Fruit fly (Drosophila melanogaster) whole organism, embryonic: ENCODE measurements around the gene Or92a.

Source experiments
- Bteb2 ChIP-seq: fragments of 200-800 bp; sonication (Bioruptor generic); optimal IDR thresholded peaks from 2 replicates; lab custom pipeline; 2016; ENCODE audit warnings: missing biosample characterization, missing genetic modification characterization
- CG10321 ChIP-seq: fragments of 200-800 bp; sonication (Bioruptor generic); IDR thresholded peaks from 2 replicates; pipeline ENCODE4 v1.3.6; 2022; ENCODE audit warnings: missing biosample characterization, missing genetic modification characterization
- CG11695 ChIP-seq: fragments of 200-800 bp; sonication (Bioruptor generic); IDR thresholded peaks from 3 replicates; pipeline ENCODE4 v1.3.6; 2022; ENCODE audit warnings: missing biosample characterization, missing genetic modification characterization
- CG12071 ChIP-seq: fragments of 200-800 bp; sonication (Bioruptor generic); optimal IDR thresholded peaks from 3 replicates; lab custom pipeline; 2018; ENCODE audit warnings: missing biosample characterization, mild to moderate bottlenecking, missing genetic modification characterization
- CG1233 ChIP-seq: fragments of 200-800 bp; sonication (Bioruptor generic); optimal IDR thresholded peaks from 4 replicates; lab custom pipeline; 2018; ENCODE audit warnings: missing biosample characterization, mild to moderate bottlenecking, missing genetic modification characterization
- CG12659 ChIP-seq: fragments of 200-800 bp; sonication (Bioruptor generic); optimal IDR thresholded peaks from 3 replicates; lab custom pipeline; 2017; ENCODE audit warnings: mild to moderate bottlenecking, missing biosample characterization, missing genetic modification reagents, missing genetic modification characterization
- CG15011 ChIP-seq: fragments of 200-800 bp; sonication (Bioruptor generic); optimal IDR thresholded peaks from 3 replicates; lab custom pipeline; 2018; ENCODE audit warnings: missing biosample characterization, mild to moderate bottlenecking, missing genetic modification characterization
- CG1602 ChIP-seq: fragments of 200-800 bp; sonication (Bioruptor generic); optimal IDR thresholded peaks from 3 replicates; lab custom pipeline; 2016; ENCODE audit warnings: missing biosample characterization, missing genetic modification characterization
- CG17359 ChIP-seq: fragments of 200-800 bp; sonication (Bioruptor generic); optimal IDR thresholded peaks from 3 replicates; lab custom pipeline; 2018; ENCODE audit warnings: missing biosample characterization, mild to moderate bottlenecking, missing genetic modification characterization, moderate library complexity
- CG17568 ChIP-seq: fragments of 200-800 bp; sonication (Bioruptor generic); optimal IDR thresholded peaks from 2 replicates; lab custom pipeline; 2018; ENCODE audit warnings: missing biosample characterization, mild to moderate bottlenecking, missing genetic modification characterization, moderate library complexity
- CG2199 ChIP-seq: fragments of 200-800 bp; sonication (Bioruptor generic); IDR thresholded peaks from 3 replicates; pipeline ENCODE4 v1.3.6; 2022; ENCODE audit warnings: missing biosample characterization, missing genetic modification characterization
- CG32772 ChIP-seq: fragments of 200-800 bp; sonication (Bioruptor generic); IDR thresholded peaks from 2 replicates; pipeline ENCODE4 v1.3.6; 2022; ENCODE audit warnings: missing biosample characterization, missing genetic modification characterization
- CG33213 ChIP-seq: fragments of 200-800 bp; sonication (Bioruptor generic); optimal IDR thresholded peaks from 3 replicates; lab custom pipeline; 2016; ENCODE audit warnings: missing biosample characterization, missing genetic modification characterization
- CG34376 ChIP-seq: fragments of 200-800 bp; sonication (Bioruptor generic); optimal IDR thresholded peaks from 2 replicates; lab custom pipeline; 2018; ENCODE audit warnings: missing biosample characterization, mild to moderate bottlenecking, missing genetic modification characterization
- CG4424 ChIP-seq: fragments of 200-800 bp; sonication (Bioruptor generic); optimal IDR thresholded peaks from 3 replicates; lab custom pipeline; 2016; ENCODE audit warnings: missing biosample characterization, missing genetic modification characterization
- CG5180 ChIP-seq: fragments of 200-800 bp; sonication (Bioruptor generic); optimal IDR thresholded peaks from 3 replicates; lab custom pipeline; 2017; ENCODE audit warnings: missing biosample characterization, missing genetic modification characterization, mild to moderate bottlenecking, moderate library complexity, missing genetic modification reagents
- CG5953 ChIP-seq: fragments of 200-800 bp; sonication (Bioruptor generic); IDR thresholded peaks from 2 replicates; pipeline ENCODE4 v1.3.6; 2022; ENCODE audit warnings: missing biosample characterization, missing genetic modification characterization
- CG9727 ChIP-seq: fragments of 200-800 bp; sonication (Bioruptor generic); optimal IDR thresholded peaks from 3 replicates; lab custom pipeline; 2017; ENCODE audit warnings: missing biosample characterization, mild to moderate bottlenecking, missing genetic modification characterization
- CG9932 ChIP-seq: fragments of 200-800 bp; sonication (Bioruptor generic); IDR thresholded peaks from 2 replicates; pipeline ENCODE4 v1.3.6; 2022; ENCODE audit warnings: missing biosample characterization, missing genetic modification characterization
- D ChIP-seq, 2 experiments: fragments of 200-800 bp in 1 of 2; fragments of >200 bp in 1 of 2; sonication (Bioruptor generic) in 1 of 2; optimal IDR thresholded peaks; 2 replicates in 1 of 2; 3 replicates in 1 of 2; lab custom pipeline; 2017; ENCODE audit warnings: mild to moderate bottlenecking in 1 of 2, missing biosample characterization in 1 of 2, missing genetic modification characterization in 1 of 2, missing genetic modification reagents in 1 of 2
- Dbx ChIP-seq: fragments of 200-800 bp; sonication (Bioruptor generic); IDR thresholded peaks from 3 replicates; pipeline ENCODE4 v1.3.6; 2022; ENCODE audit warnings: missing biosample characterization, missing genetic modification characterization
- Deaf1 ChIP-seq: fragments of 200-800 bp; optimal IDR thresholded peaks from 3 replicates; lab custom pipeline; 2019; ENCODE audit warnings: missing biosample characterization, mild to moderate bottlenecking, missing genetic modification characterization, moderate library complexity
- Gsc ChIP-seq: fragments of 200-800 bp; sonication (Bioruptor generic); IDR thresholded peaks from 2 replicates; pipeline ENCODE4 v1.3.6; 2022; ENCODE audit warnings: missing biosample characterization, missing genetic modification characterization
- Hmr ChIP-seq: fragments of 200-800 bp; sonication (Bioruptor generic); optimal IDR thresholded peaks from 3 replicates; lab custom pipeline; 2017; ENCODE audit warnings: mild to moderate bottlenecking, missing biosample characterization, missing genetic modification reagents, missing genetic modification characterization
- MBD-R2 ChIP-seq: fragments of 200-800 bp; sonication (Bioruptor generic); IDR thresholded peaks from 2 replicates; pipeline ENCODE4 v1.3.6; 2022; ENCODE audit warnings: missing biosample characterization, missing genetic modification characterization
- Meics ChIP-seq: fragments of 200-800 bp; sonication (Bioruptor generic); optimal IDR thresholded peaks from 2 replicates; lab custom pipeline; 2017; ENCODE audit warnings: missing biosample characterization, mild to moderate bottlenecking, missing genetic modification characterization
- NfI ChIP-seq: fragments of 200-800 bp; sonication (Bioruptor generic); optimal IDR thresholded peaks from 3 replicates; lab custom pipeline; 2018; ENCODE audit warnings: missing biosample characterization, mild to moderate bottlenecking, missing genetic modification characterization, moderate library complexity
- Oaz ChIP-seq: fragments of 200-800 bp; sonication (Bioruptor generic); IDR thresholded peaks from 2 replicates; pipeline ENCODE4 v1.3.6; 2022; ENCODE audit warnings: missing biosample characterization, missing genetic modification characterization
- PHDP ChIP-seq: fragments of 200-800 bp; sonication (Bioruptor generic); optimal IDR thresholded peaks from 3 replicates; lab custom pipeline; 2018; ENCODE audit warnings: missing biosample characterization, mild to moderate bottlenecking, missing genetic modification characterization, moderate library complexity
- Ptx1 ChIP-seq: fragments of 200-800 bp; sonication (Bioruptor generic); IDR thresholded peaks from 2 replicates; pipeline ENCODE4 v1.3.6; 2022; ENCODE audit warnings: missing biosample characterization, missing genetic modification characterization
- Vsx1 ChIP-seq: fragments of 200-800 bp; sonication (Bioruptor generic); optimal IDR thresholded peaks from 2 replicates; lab custom pipeline; 2017; ENCODE audit warnings: missing biosample characterization, mild to moderate bottlenecking, missing genetic modification characterization, missing genetic modification reagents
- al ChIP-seq: fragments of 200-800 bp; sonication (Bioruptor generic); IDR thresholded peaks from 2 replicates; pipeline ENCODE4 v1.3.6; 2022; ENCODE audit warnings: missing biosample characterization, missing genetic modification characterization
- ase ChIP-seq: fragments of 200-800 bp; sonication (Bioruptor generic); IDR thresholded peaks from 3 replicates; pipeline ENCODE4 v1.3.6; 2022; ENCODE audit warnings: missing biosample characterization, missing genetic modification characterization
- ash1 ChIP-seq: fragments of 200-800 bp; sonication (Bioruptor generic); optimal IDR thresholded peaks from 2 replicates; lab custom pipeline; 2018; ENCODE audit warnings: missing biosample characterization, mild to moderate bottlenecking, missing genetic modification characterization
- disco-r ChIP-seq: fragments of 200-800 bp; sonication (Bioruptor generic); optimal IDR thresholded peaks from 2 replicates; lab custom pipeline; 2016; ENCODE audit warnings: missing biosample characterization, missing genetic modification characterization
- fd102C ChIP-seq: fragments of 200-800 bp; sonication (Bioruptor generic); optimal IDR thresholded peaks from 2 replicates; lab custom pipeline; 2018; ENCODE audit warnings: missing biosample characterization, mild to moderate bottlenecking, missing genetic modification characterization, moderate library complexity
- fu2 ChIP-seq: fragments of 200-800 bp; sonication (Bioruptor generic); optimal IDR thresholded peaks from 2 replicates; lab custom pipeline; 2016; ENCODE audit warnings: missing biosample characterization, missing genetic modification characterization
- jumu ChIP-seq: fragments of 200-800 bp; sonication (Bioruptor generic); optimal IDR thresholded peaks from 3 replicates; lab custom pipeline; 2016; ENCODE audit warnings: missing biosample characterization, missing genetic modification characterization
- klu ChIP-seq: fragments of 200-800 bp; sonication (Bioruptor generic); IDR thresholded peaks from 2 replicates; pipeline ENCODE4 v1.3.6; 2022; ENCODE audit warnings: missing biosample characterization, missing genetic modification characterization
- lmd ChIP-seq: fragments of 200-800 bp; sonication (Bioruptor generic); IDR thresholded peaks from 2 replicates; pipeline ENCODE4 v1.3.6; 2022; ENCODE audit warnings: missing biosample characterization, missing genetic modification characterization
- pan ChIP-seq, 4 experiments: fragments of >200 bp in 3 of 4; fragments of 200-800 bp in 1 of 4; sonication (Bioruptor generic) in 1 of 4; optimal IDR thresholded peaks in 3 of 4; IDR thresholded peaks in 1 of 4; 2 replicates each; pipeline versions ENCODE4 v1.3.6 to Lab custom; 2017 to 2022; ENCODE audit warnings: missing biosample characterization in 2 of 4, missing genetic modification characterization in 2 of 4, mixed read lengths in 1 of 4
- psq ChIP-seq: fragments of 200-800 bp; sonication (Bioruptor generic); optimal IDR thresholded peaks from 2 replicates; lab custom pipeline; 2017; ENCODE audit warnings: missing biosample characterization, missing genetic modification characterization
- ssp ChIP-seq: fragments of 200-800 bp; sonication (Bioruptor generic); IDR thresholded peaks from 2 replicates; pipeline ENCODE4 v1.3.6; 2022; ENCODE audit warnings: missing biosample characterization, missing genetic modification characterization
- stwl ChIP-seq: fragments of 200-800 bp; sonication (Bioruptor generic); optimal IDR thresholded peaks from 3 replicates; lab custom pipeline; 2018; ENCODE audit warnings: missing biosample characterization, mild to moderate bottlenecking, missing genetic modification characterization, moderate library complexity
- tna ChIP-seq: fragments of 200-800 bp; sonication (Bioruptor generic); IDR thresholded peaks from 2 replicates; pipeline ENCODE4 v1.3.6; 2022; ENCODE audit warnings: missing biosample characterization, missing genetic modification characterization; ENCODE audit not compliant: partially characterized antibody
- trem ChIP-seq: fragments of 200-800 bp; optimal IDR thresholded peaks from 3 replicates; lab custom pipeline; 2019; ENCODE audit warnings: missing biosample characterization, mild to moderate bottlenecking, missing genetic modification characterization, moderate library complexity
- trh ChIP-seq: fragments of 200-800 bp; sonication (Bioruptor generic); optimal IDR thresholded peaks from 2 replicates; lab custom pipeline; 2016; ENCODE audit warnings: missing biosample characterization, missing genetic modification characterization
- ttk ChIP-seq: fragments of 200-800 bp; sonication (Bioruptor generic); IDR thresholded peaks from 2 replicates; pipeline ENCODE4 v2.1.2; 2022; ENCODE audit warnings: missing biosample characterization, missing genetic modification characterization
- tup ChIP-seq: fragments of 200-800 bp; sonication (Bioruptor generic); optimal IDR thresholded peaks from 2 replicates; lab custom pipeline; 2016; ENCODE audit warnings: missing biosample characterization, mild to moderate bottlenecking, missing genetic modification characterization, moderate library complexity
- zfh2 ChIP-seq: fragments of 200-800 bp; sonication (Bioruptor generic); optimal IDR thresholded peaks from 2 replicates; lab custom pipeline; 2016; ENCODE audit warnings: missing biosample characterization, missing genetic modification characterization

Gene Or92a

dm6 chr3R:20555023-20555422, 50.4 kb downstream of the Or92a start (continued):
- TF ChIP-seq Dbx (GFP tag; lab: Robert Waterston, UW), result peak; percentile 69; the same call in 2 of the 3 replicates
- no peak for TF ChIP-seq D (optimal IDR thresholded peaks at IDR 0.05; lab: Kevin White, UChicago)
- TF ChIP-seq D (GFP tag; optimal IDR thresholded peaks at IDR 0.05; lab: Kevin White, UChicago), result peak; percentile 40
- TF ChIP-seq CG12659 (GFP tag; lab: Kevin White, UChicago), result peak; percentile 6
- TF ChIP-seq lmd, result peak; percentile 58
- TF ChIP-seq tna (GFP tag; lab: Robert Waterston, UW), result no peak
- TF ChIP-seq trh (GFP tag; lab: Kevin White, UChicago), result no peak
- no peak for TF ChIP-seq Gsc (GFP tag; lab: Robert Waterston, UW)
- TF ChIP-seq CG10321, result no peak
- TF ChIP-seq CG5180 (GFP tag; lab: Kevin White, UChicago), result peak; percentile 53
- TF ChIP-seq CG17568, result no peak
- no peak for TF ChIP-seq CG15011 (GFP tag; lab: Kevin White, UChicago)
- TF ChIP-seq CG12071, result no peak
- peak; percentile 50 for TF ChIP-seq CG1233 (GFP tag; lab: Kevin White, UChicago)
- TF ChIP-seq CG2199 (GFP tag; lab: Robert Waterston, UW), result no peak
- TF ChIP-seq pan (optimal IDR thresholded peaks at IDR 0.05; lab: Kevin White, UChicago), result no peak
- TF ChIP-seq pan (GFP tag; optimal IDR thresholded peaks at IDR 0.05 in 1 of 2, IDR thresholded peaks at IDR 0.05 in 1 of 2), result peak in 1 of 2 experiments; percentile 76
- TF ChIP-seq psq (GFP tag; lab: Kevin White, UChicago), result no peak
- peak; percentile 2 for TF ChIP-seq NfI
- TF ChIP-seq CG17359, result peak; percentile 45
- peak; percentile 38; the same call in 1 of the 2 replicates for TF ChIP-seq CG32772
- peak; percentile 37; the same call in 1 of the 2 replicates for TF ChIP-seq MBD-R2 (GFP tag; lab: Robert Waterston, UW)
- TF ChIP-seq trem, result peak; percentile 2
- TF ChIP-seq CG9932 (GFP tag; lab: Robert Waterston, UW), result peak; percentile 60
- peak; percentile 82 for TF ChIP-seq CG11695 (GFP tag; lab: Robert Waterston, UW)
- peak; percentile 44 for TF ChIP-seq Deaf1 (tag; lab: Kevin White, UChicago)
- TF ChIP-seq Vsx1 (GFP tag; lab: Kevin White, UChicago), result peak; percentile 4
- TF ChIP-seq CG5953, result no peak
- TF ChIP-seq stwl (tag; lab: Kevin White, UChicago), result no peak
- TF ChIP-seq klu (GFP tag; lab: Robert Waterston, UW), result peak; percentile 34; the same call in 1 of the 2 replicates
- TF ChIP-seq al (GFP tag; lab: Robert Waterston, UW), result peak; percentile 53; the same call in 1 of the 2 replicates
- TF ChIP-seq tup (GFP tag; lab: Kevin White, UChicago), result peak; percentile 11
- TF ChIP-seq CG4424 (GFP tag; lab: Kevin White, UChicago), result peak; percentile 47
- peak; percentile 45 for TF ChIP-seq CG34376 (GFP tag; lab: Kevin White, UChicago)
- TF ChIP-seq zfh2 (GFP tag; lab: Kevin White, UChicago), result peak; percentile 13
- no peak for TF ChIP-seq ash1 (GFP tag; lab: Kevin White, UChicago)
- TF ChIP-seq Meics (GFP tag; lab: Kevin White, UChicago), result peak; percentile 14
- TF ChIP-seq ssp (GFP tag; lab: Robert Waterston, UW), result peak; percentile 40; the same call in 1 of the 2 replicates
- no peak for TF ChIP-seq Bteb2 (GFP tag; lab: Kevin White, UChicago)
- peak; percentile 2 for TF ChIP-seq PHDP (tag; lab: Kevin White, UChicago)
- TF ChIP-seq Hmr, result peak; percentile 65
- TF ChIP-seq fu2 (GFP tag; lab: Kevin White, UChicago), result no peak
- no peak for TF ChIP-seq CG1602 (GFP tag; lab: Kevin White, UChicago)
- no peak for TF ChIP-seq jumu
- TF ChIP-seq ttk (GFP tag; lab: Robert Waterston, UW), result 0 out of 2 replicates have a peak, but pooled peaks have one; percentile 20
- 0 out of 3 replicates have a peak, but pooled peaks have one; percentile 33 for TF ChIP-seq ase (GFP tag; lab: Robert Waterston, UW)
- TF ChIP-seq Ptx1, result peak; percentile 73
- TF ChIP-seq Oaz (GFP tag; lab: Robert Waterston, UW), result no peak
- peak; percentile 41 for TF ChIP-seq CG9727
- no peak for TF ChIP-seq fd102C (GFP tag; lab: Kevin White, UChicago)
- TF ChIP-seq CG33213 (GFP tag; lab: Kevin White, UChicago), result no peak
- no peak for TF ChIP-seq disco-r
